Worm (Caenorhabditis elegans): ENCODE measurements around the gene F11G11.4.
A peak's percentile ranks its signal among the peaks of the same experiment; 100 is the strongest.
"Not testable (repeated sequence)": the region's sequence is repeated elsewhere in the genome, so short reads cannot be mapped to it uniquely, and the experiment has no call there.

F11G11.4 gene

DNA sequence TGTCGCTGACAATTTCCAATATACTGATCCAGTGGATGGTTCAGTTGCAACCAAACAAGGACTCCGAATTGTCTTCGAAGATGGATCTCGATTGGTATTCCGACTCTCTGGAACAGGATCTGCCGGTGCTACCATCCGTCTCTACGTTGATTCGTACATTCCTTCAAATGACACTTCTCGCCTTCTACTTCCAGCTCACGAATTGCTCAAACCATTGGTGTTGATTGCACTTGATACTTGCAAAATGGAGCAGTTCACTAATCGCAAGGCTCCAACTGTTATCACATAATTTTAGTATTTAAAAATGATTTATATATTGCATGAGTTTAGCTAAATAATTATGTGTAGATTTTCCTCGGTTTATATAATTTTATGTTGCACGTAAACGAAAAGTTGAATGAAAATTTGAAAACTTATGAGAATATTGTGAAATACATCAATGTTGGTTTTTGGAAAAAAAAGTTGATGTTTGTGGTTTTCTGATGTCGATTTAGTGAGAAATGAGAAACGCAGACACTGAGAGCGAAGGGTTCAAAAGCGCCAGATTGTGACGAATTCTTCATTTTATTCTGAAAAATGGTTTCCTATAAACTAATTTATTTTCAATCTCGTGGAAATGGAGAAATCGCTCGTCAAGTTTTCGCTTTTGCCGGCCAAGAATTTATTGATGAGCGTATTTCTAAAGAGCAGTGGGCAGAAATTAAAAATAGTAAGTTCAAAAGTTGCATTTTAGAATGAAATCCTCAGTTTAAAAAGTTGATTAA, 30.8 kb downstream of the F11G11.4 start, which contains the start of gene gst-9:
gst-9 (plus strand) TSS at position 574 of the 764 bp plus-strand sequence.
- TF ChIP-seq ceh-9 (tag; optimal IDR thresholded peaks at IDR 0.05) (no peak), pha-4 (tag; optimal IDR thresholded peaks at IDR 0.05) (peak; percentile 39), elt-2 (tag; optimal IDR thresholded peaks at IDR 0.05) (peak; percentile 67), fkh-2 (tag; optimal IDR thresholded peaks at IDR 0.05) (no peak), tbx-2 (tag; optimal IDR thresholded peaks at IDR 0.05) (peak; percentile 25), eor-1 (tag; optimal IDR thresholded peaks at IDR 0.05) (no peak), pqm-1 (tag; optimal IDR thresholded peaks at IDR 0.05) (no peak), nhr-25 (tag; optimal IDR thresholded peaks at IDR 0.05) (peak; percentile 50), ama-1 (optimal IDR thresholded peaks at IDR 0.05) (peak; percentile 89), nfya-1 (tag; optimal IDR thresholded peaks at IDR 0.05; ENCODE audit: insufficient read depth) (peak; percentile 34), aly-2 (tag; optimal IDR thresholded peaks at IDR 0.05) (no peak), nhr-43 (tag; optimal IDR thresholded peaks at IDR 0.05; ENCODE audit: poor library complexity, severe bottlenecking) (peak; percentile 79), nhr-11 (tag; optimal IDR thresholded peaks at IDR 0.05) (no peak)

DNA sequence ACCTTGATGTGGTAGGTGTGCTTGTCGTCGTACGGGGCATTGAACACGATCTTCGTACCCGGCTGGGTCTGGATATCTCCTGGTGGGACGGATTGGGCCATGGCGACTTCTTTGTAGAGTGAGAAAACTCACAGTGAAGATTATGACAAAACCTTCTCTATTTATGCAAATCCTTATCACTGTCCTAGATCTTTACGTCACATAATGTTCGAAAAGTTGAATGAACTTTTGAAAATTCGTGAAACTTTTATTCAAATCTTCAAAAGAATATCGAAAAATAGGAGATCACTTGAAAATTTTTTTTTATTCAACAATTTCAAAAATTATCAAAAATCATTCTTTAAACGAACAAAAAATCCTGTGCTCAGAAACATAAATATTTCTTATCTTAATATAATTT, 32.2 kb downstream of the F11G11.4 start, which contains the start of gene msp-33:
msp-33 (minus strand) TSS at position 101 of the 400 bp plus-strand sequence.
- TF ChIP-seq elt-3 (tag; optimal IDR thresholded peaks at IDR 0.05), result no peak
- no peak for TF ChIP-seq ZK546.5 (tag; optimal IDR thresholded peaks at IDR 0.05)
- TF ChIP-seq nhr-76 (tag; optimal IDR thresholded peaks at IDR 0.05), result no peak
- TF ChIP-seq daf-12 (tag; optimal IDR thresholded peaks at IDR 0.05), result no peak
- no peak for TF ChIP-seq jun-1 (tag; optimal IDR thresholded peaks at IDR 0.05)
- TF ChIP-seq ceh-82 (tag; optimal IDR thresholded peaks at IDR 0.05), result no peak
- TF ChIP-seq aly-2 (tag; optimal IDR thresholded peaks at IDR 0.05), result no peak

DNA sequence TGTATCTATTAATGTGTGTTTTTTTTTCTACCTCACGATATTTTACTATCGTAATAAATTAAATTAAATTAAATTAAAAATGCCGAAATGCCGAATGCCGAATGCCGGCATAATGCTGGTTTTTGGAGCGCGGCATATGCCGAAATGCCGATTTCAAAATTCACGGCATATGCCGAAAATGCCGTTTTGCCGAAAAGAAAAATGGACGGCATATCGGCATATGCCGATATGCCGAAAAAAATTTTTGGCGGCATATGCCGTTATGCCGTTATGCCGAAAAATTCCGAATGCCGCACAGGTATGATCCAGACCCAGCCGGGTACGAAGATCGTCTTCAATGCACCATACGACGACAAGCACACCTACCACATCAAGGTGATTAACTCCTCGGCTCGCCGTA, 38.1 kb downstream of the F11G11.4 start, which contains the start of gene msp-32:
msp-32 (plus strand) TSS at position 301 of the 400 bp plus-strand sequence.
- TF ChIP-seq ZK546.5, zag-1, ceh-28 (tag; optimal IDR thresholded peaks at IDR 0.05): not testable (repeated sequence)

DNA sequence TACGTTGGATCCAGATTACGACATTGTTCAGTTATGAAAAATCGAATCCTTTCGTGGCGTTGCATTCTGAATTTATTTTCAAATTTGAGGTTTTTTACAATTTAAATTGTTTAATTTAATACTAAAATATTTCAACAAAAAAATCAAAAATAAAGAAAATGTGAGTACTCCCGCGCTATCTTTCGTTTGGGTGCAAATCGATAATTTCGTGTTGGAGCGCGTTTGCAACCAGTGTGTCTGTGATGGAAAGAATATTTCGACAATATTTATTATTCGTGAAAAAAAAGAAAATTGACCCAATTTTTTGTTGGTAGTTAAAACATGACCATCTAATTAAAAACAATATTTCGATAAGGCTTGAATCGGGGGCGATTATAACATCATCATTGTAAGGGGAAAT, 41.6 kb downstream of the F11G11.4 start, which contains the start of gene R05F9.9:
R05F9.9 (minus strand) TSS at position 66 of the 400 bp plus-strand sequence.
- peak; percentile 60 for TF ChIP-seq nfya-1 (tag; optimal IDR thresholded peaks at IDR 0.05; ENCODE audit: insufficient read depth)
- TF ChIP-seq unc-62 (GFP tag; optimal IDR thresholded peaks at IDR 0.05), result no peak
- TF ChIP-seq egl-5 (tag; optimal IDR thresholded peaks at IDR 0.05), result no peak
- no peak for TF ChIP-seq sea-2 (GFP tag; optimal IDR thresholded peaks at IDR 0.05)
- peak; percentile 85 for TF ChIP-seq ama-1 (optimal IDR thresholded peaks at IDR 0.05)
- peak; percentile 33 for TF ChIP-seq lin-15B (tag; optimal IDR thresholded peaks at IDR 0.05)
- no peak for TF ChIP-seq nhr-237 (tag; optimal IDR thresholded peaks at IDR 0.05)
- TF ChIP-seq ceh-28 (tag; optimal IDR thresholded peaks at IDR 0.05), result peak; percentile 52
- peak; percentile 45 for TF ChIP-seq nhr-25 (tag; optimal IDR thresholded peaks at IDR 0.05)
- TF ChIP-seq elt-2 (tag; optimal IDR thresholded peaks at IDR 0.05), result peak; percentile 64
- peak; percentile 69 for TF ChIP-seq pha-4 (tag; optimal IDR thresholded peaks at IDR 0.05)

DNA sequence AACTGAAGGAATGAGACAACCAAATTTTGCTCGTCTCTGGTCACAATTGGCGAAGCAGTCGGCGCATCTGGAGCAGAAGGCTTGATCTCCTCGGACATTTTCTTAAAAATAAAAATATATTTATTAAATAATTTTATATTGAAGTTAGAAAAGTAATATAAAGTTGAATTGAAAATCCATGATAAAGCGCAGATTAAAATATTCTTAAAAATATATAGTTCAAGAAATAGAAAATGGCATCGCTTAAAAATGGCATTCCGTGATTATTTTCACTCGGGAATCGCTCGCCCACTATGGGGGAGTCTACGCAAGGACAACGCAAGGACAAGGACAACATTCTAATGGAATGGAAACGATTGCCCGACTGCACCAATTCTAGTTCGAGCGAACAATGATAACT, 43.3 kb downstream of the F11G11.4 start, which contains the start of gene sgt-1:
sgt-1 (minus strand) TSS at position 101 of the 400 bp plus-strand sequence.
- TF ChIP-seq fos-1, nhr-11, hmg-11 (tag; optimal IDR thresholded peaks at IDR 0.05): not testable (repeated sequence)

DNA sequence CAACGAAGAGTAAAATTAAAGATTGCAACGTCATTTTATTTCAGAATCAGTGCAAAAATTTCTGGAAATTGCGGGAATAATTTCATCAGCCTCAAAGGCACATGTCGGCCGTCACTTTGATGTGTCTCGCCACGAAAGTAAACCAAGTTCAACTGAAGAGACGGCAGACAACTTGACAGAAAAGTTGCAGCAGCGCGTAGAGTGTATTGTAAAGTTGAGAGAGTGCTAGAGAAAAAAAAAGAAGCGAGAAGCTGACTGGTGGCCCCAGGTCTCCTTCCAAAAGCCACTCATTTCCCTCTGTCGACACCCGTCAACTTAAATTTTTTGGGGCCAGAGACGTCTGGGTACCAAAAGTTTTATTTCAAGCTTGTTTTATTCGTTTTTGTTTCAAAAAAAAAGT, 43.9 kb downstream of the F11G11.4 start:
- peak; percentile 83 for TF ChIP-seq hmg-11 (tag; optimal IDR thresholded peaks at IDR 0.05)
- no peak for TF ChIP-seq zag-1 (tag; optimal IDR thresholded peaks at IDR 0.05)
- TF ChIP-seq daf-12 (tag; optimal IDR thresholded peaks at IDR 0.05), result no peak
- TF ChIP-seq ztf-11 (tag; optimal IDR thresholded peaks at IDR 0.05), result no peak
- peak; percentile 56 for TF ChIP-seq jun-1 (tag; optimal IDR thresholded peaks at IDR 0.05)
- TF ChIP-seq nhr-43 (tag; optimal IDR thresholded peaks at IDR 0.05; ENCODE audit: poor library complexity, severe bottlenecking), result no peak
- TF ChIP-seq pha-4 (tag; optimal IDR thresholded peaks at IDR 0.05), result peak; percentile 84
- TF ChIP-seq tbx-2 (tag; optimal IDR thresholded peaks at IDR 0.05), result no peak
- TF ChIP-seq fkh-10 (GFP tag; optimal IDR thresholded peaks at IDR 0.05), result peak; percentile 46
- peak; percentile 87 for TF ChIP-seq lin-15B (tag; optimal IDR thresholded peaks at IDR 0.05)
- no peak for TF ChIP-seq ama-1 (optimal IDR thresholded peaks at IDR 0.05)
- TF ChIP-seq nhr-77 (tag; optimal IDR thresholded peaks at IDR 0.05), result no peak
- TF ChIP-seq unc-39 (tag; optimal IDR thresholded peaks at IDR 0.05), result no peak
- TF ChIP-seq R02D3.7 (tag; optimal IDR thresholded peaks at IDR 0.05), result no peak
- TF ChIP-seq snpc-4 (tag; optimal IDR thresholded peaks at IDR 0.05), result peak; percentile 77
- TF ChIP-seq elt-2 (tag; optimal IDR thresholded peaks at IDR 0.05), result peak; percentile 68
- no peak for TF ChIP-seq ztf-4 (tag; optimal IDR thresholded peaks at IDR 0.05)
- TF ChIP-seq egl-27 (tag; optimal IDR thresholded peaks at IDR 0.05), result peak; percentile 18
- TF ChIP-seq ceh-28 (tag; optimal IDR thresholded peaks at IDR 0.05), result peak; percentile 36
- no peak for TF ChIP-seq elt-3 (tag; optimal IDR thresholded peaks at IDR 0.05)
- TF ChIP-seq mdl-1 (tag; optimal IDR thresholded peaks at IDR 0.05), result no peak
- no peak for TF ChIP-seq eor-1 (tag; optimal IDR thresholded peaks at IDR 0.05)
- no peak for TF ChIP-seq nhr-67 (tag; optimal IDR thresholded peaks at IDR 0.05)
- TF ChIP-seq skn-1 (tag; optimal IDR thresholded peaks at IDR 0.05), result peak; percentile 70
- no peak for TF ChIP-seq nhr-11 (tag; optimal IDR thresholded peaks at IDR 0.05)
